Worm (Caenorhabditis elegans) whole organism, mixed stage, embryonic: ENCODE data around the gene hecd-1.
A peak's percentile ranks its signal among the peaks of the same experiment; 100 is the strongest.

Source experiments
- M03D4.4 ChIP-seq: sonication (generic microtip); optimal IDR thresholded peaks from 2 replicates; lab custom pipeline; 2017; ENCODE audit warnings: mild to moderate bottlenecking, missing genetic modification characterization, missing compliant biosample characterization
- blmp-1 ChIP-seq: fragments of 150-350 bp; optimal IDR thresholded peaks from 2 replicates; lab custom pipeline; 2014; ENCODE audit warnings: missing biosample characterization, missing genetic modification characterization
- ceh-39 ChIP-seq: fragments of 150-350 bp; optimal IDR thresholded peaks from 2 replicates; lab custom pipeline; 2014; ENCODE audit warnings: missing biosample characterization, missing genetic modification characterization
- ceh-43 ChIP-seq: fragments of 200-800 bp; sonication (Bioruptor generic); optimal IDR thresholded peaks from 2 replicates; lab custom pipeline; 2018; ENCODE audit warnings: mild to moderate bottlenecking, missing genetic modification characterization, moderate library complexity, missing compliant biosample characterization
- ceh-83 ChIP-seq: fragments of 200-800 bp; sonication (Bioruptor generic); optimal IDR thresholded peaks from 2 replicates; lab custom pipeline; 2018; ENCODE audit warnings: mild to moderate bottlenecking, missing genetic modification characterization, missing compliant biosample characterization
- ces-1 ChIP-seq: fragments of 150-350 bp; optimal IDR thresholded peaks from 2 replicates; lab custom pipeline; 2014; ENCODE audit warnings: missing biosample characterization, missing genetic modification reagents, missing genetic modification characterization
- cnd-1 ChIP-seq: fragments of 200-800 bp; sonication (Bioruptor generic); optimal IDR thresholded peaks from 2 replicates; lab custom pipeline; 2018; ENCODE audit warnings: mild to moderate bottlenecking, missing genetic modification characterization, missing compliant biosample characterization
- elt-3 ChIP-seq: fragments of 150-350 bp; optimal IDR thresholded peaks from 2 replicates; lab custom pipeline; 2014; ENCODE audit warnings: missing biosample characterization, missing genetic modification characterization
- flh-1 ChIP-seq: fragments of 200-800 bp; sonication (Bioruptor generic); optimal IDR thresholded peaks from 2 replicates; lab custom pipeline; 2018; ENCODE audit warnings: mild to moderate bottlenecking, missing genetic modification characterization, moderate library complexity, missing compliant biosample characterization
- ham-2 ChIP-seq: fragments of 200-800 bp; sonication (Bioruptor generic); optimal IDR thresholded peaks from 2 replicates; lab custom pipeline; 2018; ENCODE audit warnings: mild to moderate bottlenecking, missing genetic modification characterization, missing compliant biosample characterization
- hlh-1 ChIP-seq: fragments of 150-350 bp; optimal IDR thresholded peaks from 2 replicates; lab custom pipeline; 2014; ENCODE audit warnings: missing biosample characterization, missing genetic modification reagents, missing genetic modification characterization
- lin-13 ChIP-seq: fragments of 150-350 bp; optimal IDR thresholded peaks from 2 replicates; lab custom pipeline; 2014; ENCODE audit warnings: missing biosample characterization, missing genetic modification characterization
- lsy-2 ChIP-seq: fragments of 150-350 bp; optimal IDR thresholded peaks from 2 replicates; lab custom pipeline; 2014; ENCODE audit warnings: missing biosample characterization, missing genetic modification characterization
- mab-5 ChIP-seq: fragments of 150-350 bp; optimal IDR thresholded peaks from 2 replicates; lab custom pipeline; 2014; ENCODE audit warnings: missing biosample characterization, missing genetic modification characterization
- mep-1 ChIP-seq: fragments of 150-350 bp; optimal IDR thresholded peaks from 2 replicates; lab custom pipeline; 2017; ENCODE audit warnings: missing biosample characterization, missing genetic modification reagents, missing genetic modification characterization, inconsistent platforms
- mls-2 ChIP-seq: sonication (generic microtip); optimal IDR thresholded peaks from 2 replicates; lab custom pipeline; 2016; ENCODE audit warnings: mild to moderate bottlenecking, missing genetic modification characterization, moderate library complexity, missing compliant biosample characterization
- nhr-12 ChIP-seq: fragments of 150-350 bp; optimal IDR thresholded peaks from 2 replicates; lab custom pipeline; 2014; ENCODE audit warnings: missing biosample characterization, missing genetic modification characterization
- nhr-237 ChIP-seq: fragments of 150-350 bp; optimal IDR thresholded peaks from 2 replicates; lab custom pipeline; 2014; ENCODE audit warnings: missing biosample characterization, missing genetic modification characterization
- nhr-28 ChIP-seq: fragments of 150-350 bp; optimal IDR thresholded peaks from 2 replicates; lab custom pipeline; 2014; ENCODE audit warnings: missing biosample characterization, missing genetic modification characterization
- sem-2 ChIP-seq: fragments of 200-800 bp; sonication (Bioruptor generic); optimal IDR thresholded peaks from 2 replicates; lab custom pipeline; 2018; ENCODE audit warnings: mild to moderate bottlenecking, missing genetic modification characterization, missing compliant biosample characterization
- snpc-4 ChIP-seq: fragments of 150-350 bp; optimal IDR thresholded peaks from 2 replicates; lab custom pipeline; 2014; ENCODE audit warnings: missing biosample characterization, missing genetic modification characterization
- sptf-1 ChIP-seq: sonication (generic microtip); optimal IDR thresholded peaks from 2 replicates; lab custom pipeline; 2017; ENCODE audit warnings: mild to moderate bottlenecking, missing genetic modification characterization, moderate library complexity, missing compliant biosample characterization
- unc-120 ChIP-seq: sonication (generic microtip); optimal IDR thresholded peaks from 2 replicates; lab custom pipeline; 2017; ENCODE audit warnings: missing genetic modification characterization, missing compliant biosample characterization; ENCODE audit not compliant: poor library complexity, severe bottlenecking
- unc-39 ChIP-seq: fragments of 150-350 bp; optimal IDR thresholded peaks from 2 replicates; lab custom pipeline; 2014; ENCODE audit warnings: missing biosample characterization, missing genetic modification characterization
- unc-62 ChIP-seq: fragments of 150-350 bp; optimal IDR thresholded peaks from 2 replicates; lab custom pipeline; 2014; ENCODE audit warnings: missing biosample characterization, missing genetic modification reagents, missing genetic modification characterization
- zip-8 ChIP-seq: fragments of 150-350 bp; optimal IDR thresholded peaks from 2 replicates; lab custom pipeline; 2014; ENCODE audit warnings: missing biosample characterization, missing genetic modification characterization
- ztf-11 ChIP-seq: fragments of 150-350 bp; optimal IDR thresholded peaks from 2 replicates; lab custom pipeline; 2014; ENCODE audit warnings: missing biosample characterization, missing genetic modification characterization

The hecd-1 gene

ce11 chrIV:7167983-7168760 is 23.7 kb upstream of the hecd-1 start, which contains the start of gene skr-16:
Gene skr-16 (plus strand): TSS chrIV:7168710.
- TF ChIP-seq M03D4.4 (tag; lab: Kevin White, UChicago) (no peak), lsy-2 (tag; lab: Kevin White, UChicago) (peak; percentile 29), lin-13 (tag; lab: Kevin White, UChicago) (peak; percentile 4), mep-1 (no peak), cnd-1 (peak; percentile 55), ceh-39 (tag; lab: Kevin White, UChicago) (peak; percentile 56)
- TF ChIP-seq, all 35 proteins: peak for 4

DNA sequence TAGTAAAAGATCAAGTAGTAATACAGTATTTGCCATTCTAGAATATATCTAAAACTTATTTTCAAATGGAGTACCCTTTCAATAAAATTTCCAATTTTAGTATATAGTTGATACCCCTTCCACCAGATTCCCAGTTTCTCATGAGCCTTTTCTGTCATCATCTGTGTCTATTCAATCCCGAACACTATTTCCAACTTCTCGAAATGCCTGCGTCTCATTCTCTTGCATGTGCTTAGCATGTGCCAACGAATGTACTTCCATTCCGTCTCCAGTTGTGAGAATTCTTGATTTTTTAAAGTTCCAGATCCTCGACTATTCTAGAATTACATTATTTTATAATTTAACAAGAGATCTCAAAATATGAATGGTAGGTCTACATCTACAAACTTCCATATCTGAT is 22.0 kb upstream of the hecd-1 start, which contains the start of gene C42D4.18:
TSS of gene C42D4.18 (plus strand) at position 231 of the 400 bp plus-strand sequence.
- TF ChIP-seq M03D4.4 (tag; lab: Kevin White, UChicago) = no peak

DNA sequence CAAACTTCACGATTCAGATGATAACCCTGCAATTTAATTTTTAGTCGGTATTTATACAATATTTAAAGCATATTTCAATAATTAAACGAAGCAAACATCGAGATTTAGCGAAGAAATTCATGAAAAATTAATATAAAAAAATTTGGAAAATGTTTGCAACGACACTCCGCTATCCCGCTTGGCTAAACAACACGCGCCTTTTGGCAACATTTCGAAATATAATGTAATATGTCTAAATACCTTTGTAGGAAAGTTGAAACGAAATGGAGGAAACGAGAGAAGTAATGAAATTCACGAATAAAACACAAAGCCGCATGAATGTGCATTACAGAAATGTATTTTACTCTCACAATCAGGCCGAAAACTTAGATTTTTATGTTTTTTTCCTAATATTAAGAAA is 21.2 kb upstream of the hecd-1 start, which contains the start of gene rpc-1:
TSS of gene rpc-1 (minus strand) at position 26 of the 400 bp plus-strand sequence.
- TF ChIP-seq unc-39 (tag; lab: Kevin White, UChicago) = no peak
- TF ChIP-seq lin-13 (tag; lab: Kevin White, UChicago) = no peak
- TF ChIP-seq sem-2 = no peak
- TF ChIP-seq sptf-1 (tag; lab: Kevin White, UChicago) = no peak
- TF ChIP-seq M03D4.4 (tag; lab: Kevin White, UChicago) = no peak
- peak; percentile 10 for TF ChIP-seq elt-3 (tag; lab: Kevin White, UChicago)
- TF ChIP-seq ceh-83 (GFP tag; lab: Kevin White, UChicago) = no peak
- TF ChIP-seq flh-1 (GFP tag; lab: Kevin White, UChicago) = no peak
- TF ChIP-seq lsy-2 (tag; lab: Kevin White, UChicago) = peak; percentile 33
- TF ChIP-seq nhr-28 (tag; lab: Kevin White, UChicago) = no peak
- TF ChIP-seq nhr-12 = no peak
- TF ChIP-seq ham-2 (GFP tag; lab: Kevin White, UChicago) = no peak
- TF ChIP-seq mab-5 = no peak
- no peak for TF ChIP-seq snpc-4 (tag; lab: Kevin White, UChicago)

ce11 chrIV:7159586-7159985 is 15.1 kb upstream of the hecd-1 start:
- TF ChIP-seq M03D4.4 (tag; lab: Kevin White, UChicago) = no peak

DNA sequence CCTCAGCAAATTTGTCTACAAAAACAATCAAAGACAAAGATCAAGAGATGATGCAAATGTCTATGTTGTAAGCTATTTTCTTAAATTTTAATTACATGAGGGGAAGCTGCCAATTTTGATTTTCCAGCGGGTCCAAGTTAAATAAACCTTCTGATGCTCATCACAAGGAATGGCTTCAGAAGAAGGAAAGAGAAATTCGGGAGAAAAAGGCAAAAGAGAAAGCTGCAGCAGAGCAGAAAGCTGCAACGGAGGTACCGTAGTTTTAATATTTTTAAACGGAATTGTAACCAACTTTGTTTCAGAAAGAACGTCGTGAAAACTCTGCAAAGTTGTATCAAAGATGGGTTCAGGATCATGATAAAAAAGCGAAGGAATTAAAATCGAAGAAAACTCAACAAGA is 13.6 kb upstream of the hecd-1 start:
- TF ChIP-seq sptf-1 (tag; lab: Kevin White, UChicago) (no peak), ces-1 (no peak), zip-8 (tag; lab: Kevin White, UChicago) (no peak), lin-13 (tag; lab: Kevin White, UChicago) (no peak), hlh-1 (no peak), unc-39 (tag; lab: Kevin White, UChicago) (no peak), unc-62 (GFP tag; lab: Kevin White, UChicago) (no peak), mls-2 (no peak), nhr-237 (tag; lab: Kevin White, UChicago) (no peak), unc-120 (tag; lab: Kevin White, UChicago) (no peak), ceh-43 (GFP tag; lab: Kevin White, UChicago) (no peak), flh-1 (GFP tag; lab: Kevin White, UChicago) (no peak), lsy-2 (tag; lab: Kevin White, UChicago) (no peak), nhr-12 (no peak), ceh-83 (GFP tag; lab: Kevin White, UChicago) (no peak), blmp-1 (tag; lab: Kevin White, UChicago) (no peak)

ce11 chrIV:7156356-7156755 is 11.8 kb upstream of the hecd-1 start, which contains the start of gene maph-9:
Gene maph-9 (plus strand): TSS chrIV:7156628.
- TF ChIP-seq lsy-2 (tag; lab: Kevin White, UChicago) (peak; percentile 1), mep-1 (no peak), sptf-1 (tag; lab: Kevin White, UChicago) (peak; percentile 57), ceh-43 (GFP tag; lab: Kevin White, UChicago) (peak; percentile 19), ztf-11 (tag; lab: Kevin White, UChicago) (peak; percentile 16)
- TF ChIP-seq, all 35 proteins: peak for 4
